Fruit fly (Drosophila melanogaster) whole organism, adult: ENCODE results near the gene CG5506.

ENCODE experiments used
- CG11617 ChIP-seq: fragments of 200-800 bp; sonication (Bioruptor generic); optimal IDR thresholded peaks from 2 replicates; lab custom pipeline; 2017; ENCODE audit warnings: mild to moderate bottlenecking, missing biosample characterization, missing genetic modification reagents, missing genetic modification characterization
- CG12768 ChIP-seq: fragments of 200-800 bp; sonication (Bioruptor generic); optimal IDR thresholded peaks from 2 replicates; lab custom pipeline; 2017; ENCODE audit warnings: missing biosample characterization, missing genetic modification characterization, mild to moderate bottlenecking, moderate library complexity, missing genetic modification reagents
- CG33017 ChIP-seq: fragments of 200-800 bp; sonication (Bioruptor generic); optimal IDR thresholded peaks from 2 replicates; lab custom pipeline; 2018; ENCODE audit warnings: missing biosample characterization, mild to moderate bottlenecking, missing genetic modification characterization, moderate library complexity
- CG5204 ChIP-seq: fragments of 200-800 bp; sonication (Bioruptor generic); optimal IDR thresholded peaks from 2 replicates; lab custom pipeline; 2016; ENCODE audit warnings: missing biosample characterization, missing genetic modification characterization
- CG7045 ChIP-seq: fragments of 200-800 bp; sonication (Bioruptor generic); optimal IDR thresholded peaks from 2 replicates; lab custom pipeline; 2017; ENCODE audit warnings: missing biosample characterization, mild to moderate bottlenecking, missing genetic modification characterization
- CG7101 ChIP-seq: fragments of 200-800 bp; sonication (Bioruptor generic); optimal IDR thresholded peaks from 2 replicates; lab custom pipeline; 2018; ENCODE audit warnings: missing biosample characterization, mild to moderate bottlenecking, missing genetic modification characterization, moderate library complexity
- Clk ChIP-seq: fragments of 200-800 bp; sonication (Bioruptor generic); optimal IDR thresholded peaks from 2 replicates; lab custom pipeline; 2017; ENCODE audit warnings: missing biosample characterization, missing genetic modification characterization
- Hr96 ChIP-seq: fragments of 200-800 bp; sonication (Bioruptor generic); optimal IDR thresholded peaks from 2 replicates; lab custom pipeline; 2016; ENCODE audit warnings: missing biosample characterization, missing genetic modification characterization
- Mnt ChIP-seq: fragments of 200-800 bp; sonication (Bioruptor generic); optimal IDR thresholded peaks from 2 replicates; lab custom pipeline; 2016; ENCODE audit warnings: missing biosample characterization, mild to moderate bottlenecking, missing genetic modification characterization
- cic ChIP-seq: fragments of 200-800 bp; sonication (Bioruptor generic); optimal IDR thresholded peaks from 2 replicates; lab custom pipeline; 2017; ENCODE audit warnings: missing biosample characterization, mild to moderate bottlenecking, missing genetic modification characterization, moderate library complexity
- kay ChIP-seq: fragments of 200-800 bp; sonication (Bioruptor generic); peaks from one replicate; lab custom pipeline; 2016; ENCODE audit warnings: missing biosample characterization, missing genetic modification characterization, borderline replicate concordance
- ovo ChIP-seq: fragments of 200-800 bp; sonication (Bioruptor generic); optimal IDR thresholded peaks from 2 replicates; lab custom pipeline; 2016; ENCODE audit warnings: missing biosample characterization, missing genetic modification characterization
- pad ChIP-seq: fragments of 200-800 bp; sonication (Bioruptor generic); optimal IDR thresholded peaks from 3 replicates; lab custom pipeline; 2017; ENCODE audit warnings: missing biosample characterization, missing genetic modification characterization, mild to moderate bottlenecking, moderate library complexity, missing genetic modification reagents
- toe ChIP-seq: fragments of 200-800 bp; sonication (Bioruptor generic); optimal IDR thresholded peaks from 2 replicates; lab custom pipeline; 2016; ENCODE audit warnings: missing biosample characterization, missing genetic modification characterization

CG5506 gene

dm6 chr3L:17835074-17835473 is 49.1 kb downstream of the CG5506 start, which contains the start of gene CG32189:
Gene CG32189 (minus strand): TSS chr3L:17835174.
- TF ChIP-seq Mnt (GFP tag; lab: Kevin White, UChicago) (no peak), kay (GFP tag; lab: Kevin White, UChicago) (no peak), toe (GFP tag; lab: Kevin White, UChicago) (no peak), Clk (no peak), CG12768 (GFP tag; lab: Kevin White, UChicago) (no peak), CG11617 (GFP tag; lab: Kevin White, UChicago) (no peak), ovo (no peak), Hr96 (GFP tag; lab: Kevin White, UChicago) (no peak), CG7045 (GFP tag; lab: Kevin White, UChicago) (no peak), CG7101 (tag; lab: Kevin White, UChicago) (no peak), CG33017 (tag; lab: Kevin White, UChicago) (no peak), pad (no peak), CG5204 (no peak), cic (GFP tag; lab: Kevin White, UChicago) (no peak)
